Fruit fly (Drosophila melanogaster) whole organism, wandering third instar larva: ENCODE data around the gene Spn85F.

Source experiments
- Abd-B ChIP-seq: fragments of >200 bp; optimal IDR thresholded peaks from 2 replicates; lab custom pipeline; 2017; ENCODE audit warnings: missing biosample characterization, missing genetic modification characterization
- CG32264 ChIP-seq: fragments of 200-800 bp; sonication (Bioruptor generic); optimal IDR thresholded peaks from 2 replicates; lab custom pipeline; 2016; ENCODE audit warnings: missing biosample characterization, missing genetic modification characterization
- CG9705 ChIP-seq: fragments of 200-800 bp; sonication (Bioruptor generic); optimal IDR thresholded peaks from 2 replicates; lab custom pipeline; 2018; ENCODE audit warnings: missing biosample characterization, mild to moderate bottlenecking, missing genetic modification characterization
- CrebA ChIP-seq: fragments of 200-800 bp; sonication (Bioruptor generic); optimal IDR thresholded peaks from 2 replicates; lab custom pipeline; 2016; ENCODE audit warnings: missing biosample characterization, mild to moderate bottlenecking, missing genetic modification characterization, borderline replicate concordance
- Dfd ChIP-seq: fragments of >200 bp; optimal IDR thresholded peaks from 2 replicates; lab custom pipeline; 2017; ENCODE audit warnings: missing biosample characterization, missing genetic modification characterization
- Dif ChIP-seq: fragments of 200-275, 200-300 bp; sonication (Bioruptor generic); optimal IDR thresholded peaks from 2 replicates; lab custom pipeline; 2018; ENCODE audit warnings: missing biosample characterization, missing genetic modification characterization; ENCODE audit not compliant: partially characterized antibody
- GATAd ChIP-seq: sonication (Bioruptor generic); optimal IDR thresholded peaks from 2 replicates; lab custom pipeline; 2016; ENCODE audit warnings: missing biosample characterization, missing genetic modification characterization
- HLH106 ChIP-seq: fragments of 200-800 bp; optimal IDR thresholded peaks from 3 replicates; lab custom pipeline; 2019; ENCODE audit warnings: missing biosample characterization, mild to moderate bottlenecking, missing genetic modification characterization, moderate library complexity
- Hnf4 ChIP-seq: fragments of 200-800 bp; sonication (Bioruptor generic); optimal IDR thresholded peaks from 2 replicates; lab custom pipeline; 2016; ENCODE audit warnings: missing biosample characterization, mild to moderate bottlenecking, missing genetic modification characterization
- Hr78 ChIP-seq: fragments of >200 bp; optimal IDR thresholded peaks from 2 replicates; lab custom pipeline; 2017; ENCODE audit warnings: missing biosample characterization, missing genetic modification characterization
- Hr83 ChIP-seq: fragments of 200-300 bp; sonication (Bioruptor generic); optimal IDR thresholded peaks from 2 replicates; lab custom pipeline; 2016; ENCODE audit warnings: missing biosample characterization, mild to moderate bottlenecking, missing genetic modification characterization, moderate library complexity; ENCODE audit not compliant: poor library complexity, severe bottlenecking
- Jra ChIP-seq: sonication (Bioruptor generic); optimal IDR thresholded peaks from 2 replicates; lab custom pipeline; 2016; ENCODE audit warnings: missing biosample characterization, missing genetic modification characterization
- Mio ChIP-seq: sonication (Bioruptor generic); optimal IDR thresholded peaks from 2 replicates; lab custom pipeline; 2016; ENCODE audit warnings: missing biosample characterization, missing genetic modification characterization
- Myc ChIP-seq: fragments of >200 bp; optimal IDR thresholded peaks from 2 replicates; lab custom pipeline; 2017
- N ChIP-seq: fragments of >200 bp; optimal IDR thresholded peaks from 2 replicates; lab custom pipeline; 2018; ENCODE audit warnings: missing biosample characterization, missing external identifiers, missing genetic modification characterization
- OdsH ChIP-seq: fragments of 200-800 bp; sonication (Bioruptor generic); optimal IDR thresholded peaks from 2 replicates; lab custom pipeline; 2016; ENCODE audit warnings: missing biosample characterization, mild to moderate bottlenecking, missing genetic modification characterization
- Rel ChIP-seq, 2 experiments: fragments of 200-800 bp; sonication (Bioruptor generic) in 1 of 2; optimal IDR thresholded peaks; 2 replicates in 1 of 2; 3 replicates in 1 of 2; lab custom pipeline; 2016 to 2019; ENCODE audit warnings: mild to moderate bottlenecking in 2 of 2, missing biosample characterization in 2 of 2, missing genetic modification characterization in 2 of 2, moderate library complexity in 1 of 2
- Sp1 ChIP-seq: fragments of 200-800 bp; sonication (Bioruptor generic); optimal IDR thresholded peaks from 3 replicates; lab custom pipeline; 2019; ENCODE audit warnings: missing biosample characterization, mild to moderate bottlenecking, missing genetic modification characterization, moderate library complexity
- Vsx2 ChIP-seq: fragments of 200-300, 225-300 bp; sonication (Bioruptor generic); optimal IDR thresholded peaks from 2 replicates; lab custom pipeline; 2018; ENCODE audit warnings: missing biosample characterization, missing genetic modification characterization; ENCODE audit not compliant: partially characterized antibody
- br ChIP-seq: fragments of 200-800 bp; sonication (Bioruptor generic); optimal IDR thresholded peaks from 2 replicates; lab custom pipeline; 2016; ENCODE audit warnings: missing biosample characterization, missing genetic modification characterization
- brk ChIP-seq: fragments of 200-800 bp; sonication (Bioruptor generic); optimal IDR thresholded peaks from 2 replicates; lab custom pipeline; 2016; ENCODE audit warnings: missing biosample characterization, mild to moderate bottlenecking, missing genetic modification characterization
- dl ChIP-seq, 2 experiments: fragments of 175-275, 200-275 bp in 1 of 2; fragments of 200-275 bp in 1 of 2; sonication (Bioruptor generic); optimal IDR thresholded peaks; lab custom pipeline; 2018; ENCODE audit warnings: mild to moderate bottlenecking in 2 of 2, missing biosample characterization in 2 of 2, missing genetic modification characterization in 2 of 2, moderate library complexity in 2 of 2; ENCODE audit not compliant: partially characterized antibody in 2 of 2, insufficient read depth in 1 of 2
- dmrt93B ChIP-seq: fragments of 200-800 bp; sonication (Bioruptor generic); optimal IDR thresholded peaks from 2 replicates; lab custom pipeline; 2018; ENCODE audit warnings: missing biosample characterization, mild to moderate bottlenecking, missing genetic modification characterization
- dsf ChIP-seq: sonication (Bioruptor generic); optimal IDR thresholded peaks from 2 replicates; lab custom pipeline; 2016; ENCODE audit warnings: missing biosample characterization, missing genetic modification characterization, borderline replicate concordance
- ey ChIP-seq: fragments of 200-800 bp; sonication (Bioruptor generic); optimal IDR thresholded peaks from 2 replicates; lab custom pipeline; 2016; ENCODE audit warnings: missing biosample characterization, missing genetic modification characterization
- foxo ChIP-seq, 2 experiments: fragments of 200-800 bp; sonication (Bioruptor generic); optimal IDR thresholded peaks; 2 replicates in 1 of 2; 3 replicates in 1 of 2; lab custom pipeline; 2016 to 2017; ENCODE audit warnings: missing biosample characterization in 2 of 2, missing genetic modification characterization in 2 of 2
- fru ChIP-seq: fragments of 200-800 bp; sonication (Bioruptor generic); optimal IDR thresholded peaks from 3 replicates; lab custom pipeline; 2016; ENCODE audit warnings: missing biosample characterization, mild to moderate bottlenecking, missing genetic modification characterization
- h ChIP-seq: fragments of 200-800 bp; sonication (Bioruptor generic); optimal IDR thresholded peaks from 3 replicates; lab custom pipeline; 2016; ENCODE audit warnings: missing biosample characterization, mild to moderate bottlenecking, missing genetic modification characterization
- jim ChIP-seq: fragments of 175-275, 200-325 bp; sonication (Bioruptor generic); optimal IDR thresholded peaks from 2 replicates; lab custom pipeline; 2016; ENCODE audit warnings: missing biosample characterization, mild to moderate bottlenecking, missing genetic modification characterization
- lola ChIP-seq: fragments of >200 bp; optimal IDR thresholded peaks from 2 replicates; lab custom pipeline; 2017; ENCODE audit warnings: missing biosample characterization, missing genetic modification characterization
- pan ChIP-seq: fragments of >200 bp; optimal IDR thresholded peaks from 2 replicates; lab custom pipeline; 2017
- psq ChIP-seq: fragments of 200-800 bp; sonication (Bioruptor generic); optimal IDR thresholded peaks from 3 replicates; lab custom pipeline; 2017; ENCODE audit warnings: missing biosample characterization, mild to moderate bottlenecking, missing genetic modification characterization, moderate library complexity
- rgr ChIP-seq: fragments of 200-800 bp; sonication (Bioruptor generic); optimal IDR thresholded peaks from 3 replicates; lab custom pipeline; 2016; ENCODE audit warnings: missing biosample characterization, mild to moderate bottlenecking, missing genetic modification characterization
- sage ChIP-seq: fragments of 200-800 bp; sonication (Bioruptor generic); optimal IDR thresholded peaks from 2 replicates; lab custom pipeline; 2016; ENCODE audit warnings: missing biosample characterization, mild to moderate bottlenecking, missing genetic modification characterization
- sv ChIP-seq: fragments of 200-800 bp; sonication (Bioruptor generic); optimal IDR thresholded peaks from 3 replicates; lab custom pipeline; 2016; ENCODE audit warnings: missing biosample characterization, missing genetic modification characterization
- tai ChIP-seq: sonication (Bioruptor generic); optimal IDR thresholded peaks from 2 replicates; lab custom pipeline; 2016; ENCODE audit warnings: missing biosample characterization, missing genetic modification characterization
- usp ChIP-seq: fragments of >200 bp; optimal IDR thresholded peaks from 2 replicates; lab custom pipeline; 2017; ENCODE audit warnings: missing biosample characterization, missing genetic modification characterization
- woc ChIP-seq: sonication (Bioruptor generic); optimal IDR thresholded peaks from 2 replicates; lab custom pipeline; 2016; ENCODE audit warnings: missing biosample characterization, mild to moderate bottlenecking, missing genetic modification characterization

Gene Spn85F

dm6 chr3R:9952669-9953277, 44.2 kb upstream of the Spn85F start:
- TF ChIP-seq Dfd (GFP tag; lab: Kevin White, UChicago) (peak; percentile 8), psq (GFP tag; lab: Kevin White, UChicago) (peak; percentile 6), dmrt93B (GFP tag; lab: Kevin White, UChicago) (no peak), Dif (GFP tag; lab: Kevin White, UChicago) (no peak), rgr (GFP tag; lab: Kevin White, UChicago) (no peak), ey (GFP tag; lab: Kevin White, UChicago) (no peak)

- TF ChIP-seq fru (GFP tag; lab: Kevin White, UChicago): peak; percentile 27
- TF ChIP-seq pan (lab: Kevin White, UChicago): no peak
- no peak for TF ChIP-seq ey (GFP tag; lab: Kevin White, UChicago)
- peak; percentile 38 for TF ChIP-seq woc (GFP tag; lab: Kevin White, UChicago)
- no peak for TF ChIP-seq dmrt93B (GFP tag; lab: Kevin White, UChicago)
- peak; percentile 66 for TF ChIP-seq Hr83 (GFP tag; lab: Kevin White, UChicago)
- TF ChIP-seq Mio (GFP tag; lab: Kevin White, UChicago): no peak
- no peak for TF ChIP-seq OdsH (GFP tag; lab: Kevin White, UChicago)
- TF ChIP-seq rgr (GFP tag; lab: Kevin White, UChicago): peak; percentile 26
- no peak for TF ChIP-seq Abd-B
- TF ChIP-seq jim (GFP tag; lab: Kevin White, UChicago): no peak
- peak; percentile 42 for TF ChIP-seq brk
- TF ChIP-seq CG32264 (GFP tag; lab: Kevin White, UChicago): no peak
- no peak for TF ChIP-seq Dif (GFP tag; lab: Kevin White, UChicago)
- no peak for TF ChIP-seq Hr78 (GFP tag; lab: Kevin White, UChicago)
- no peak for TF ChIP-seq dl (GFP tag; optimal IDR thresholded peaks at IDR 0.05; lab: Kevin White, UChicago; ENCODE audit: insufficient read depth in 1 of 2, partially characterized antibody in 2 of 2)
- peak; percentile 57 for TF ChIP-seq br (GFP tag; lab: Kevin White, UChicago)
- TF ChIP-seq GATAd (GFP tag; lab: Kevin White, UChicago): no peak
- TF ChIP-seq N (GFP tag; lab: Kevin White, UChicago): no peak
- TF ChIP-seq Sp1: no peak
- no peak for TF ChIP-seq Dfd (GFP tag; lab: Kevin White, UChicago)
- no peak for TF ChIP-seq usp
- TF ChIP-seq Hnf4: peak; percentile 35
- TF ChIP-seq tai (GFP tag; lab: Kevin White, UChicago): peak; percentile 75
- TF ChIP-seq h (GFP tag; lab: Kevin White, UChicago): peak; percentile 80
- TF ChIP-seq sv (GFP tag; lab: Kevin White, UChicago): no peak
- no peak for TF ChIP-seq lola (GFP tag; lab: Kevin White, UChicago)
- TF ChIP-seq Rel (GFP tag; optimal IDR thresholded peaks at IDR 0.05; lab: Kevin White, UChicago): peak; percentile 49
- peak; percentile 58 for TF ChIP-seq Rel (tag; optimal IDR thresholded peaks at IDR 0.05; lab: Kevin White, UChicago)
- no peak for TF ChIP-seq Vsx2
- TF ChIP-seq CrebA (GFP tag; lab: Kevin White, UChicago): peak; percentile 87
- TF ChIP-seq HLH106: no peak
- TF ChIP-seq Myc: no peak
- peak in 1 of 2 experiments; percentile 25 for TF ChIP-seq foxo (GFP tag; optimal IDR thresholded peaks at IDR 0.05; lab: Kevin White, UChicago)
- peak; percentile 54 for TF ChIP-seq sage
- no peak for TF ChIP-seq dsf (GFP tag; lab: Kevin White, UChicago)
- TF ChIP-seq psq (GFP tag; lab: Kevin White, UChicago): peak; percentile 41
- TF ChIP-seq Jra (GFP tag; lab: Kevin White, UChicago): no peak
- no peak for TF ChIP-seq CG9705 (GFP tag; lab: Kevin White, UChicago)
- TF ChIP-seq, all 38 proteins: peak for 14
Measured at dm6 chr3R:9954648-9955290, 42.2 kb upstream of the Spn85F start.
